Worm (Caenorhabditis elegans) whole organism, L2 larva: ENCODE data around the gene endu-2.

Source experiments
- ceh-16 ChIP-seq: fragments of 150-350 bp; optimal IDR thresholded peaks from 2 replicates; lab custom pipeline; 2014; ENCODE audit warnings: missing biosample characterization, missing genetic modification characterization
- egl-27 ChIP-seq: sonication (generic microtip); optimal IDR thresholded peaks from 3 replicates; lab custom pipeline; 2017; ENCODE audit warnings: missing biosample characterization, missing genetic modification reagents, missing genetic modification characterization
- lsy-2 ChIP-seq, 2 experiments: fragments of 150-350 bp in 1 of 2; sonication (generic microtip) in 1 of 2; optimal IDR thresholded peaks; 2 replicates each; lab custom pipeline; 2014 to 2017; ENCODE audit warnings: missing biosample characterization in 2 of 2, missing genetic modification characterization in 2 of 2
- nhr-11 ChIP-seq: fragments of 150-350 bp; optimal IDR thresholded peaks from 2 replicates; lab custom pipeline; 2014; ENCODE audit warnings: missing biosample characterization, missing genetic modification characterization
- nhr-12 ChIP-seq: fragments of 150-350 bp; optimal IDR thresholded peaks from 2 replicates; lab custom pipeline; 2014; ENCODE audit warnings: missing biosample characterization, missing genetic modification characterization
- nhr-21 ChIP-seq: fragments of 150-350 bp; optimal IDR thresholded peaks from 2 replicates; lab custom pipeline; 2014; ENCODE audit warnings: missing biosample characterization, missing genetic modification characterization
- snpc-4 ChIP-seq: fragments of 150-350 bp; optimal IDR thresholded peaks from 2 replicates; lab custom pipeline; 2014; ENCODE audit warnings: missing biosample characterization, missing genetic modification characterization
- unc-62 ChIP-seq: fragments of 150-350 bp; optimal IDR thresholded peaks from 2 replicates; lab custom pipeline; 2014; ENCODE audit warnings: missing biosample characterization, missing genetic modification reagents, missing genetic modification characterization
- zag-1 ChIP-seq: fragments of 150-350 bp; optimal IDR thresholded peaks from 2 replicates; lab custom pipeline; 2014; ENCODE audit warnings: missing biosample characterization, missing genetic modification characterization

ce11 chrX:8284003-8284402 is 41.9 kb downstream of the endu-2 start:
- no peak for TF ChIP-seq nhr-12 (tag; lab: Kevin White, UChicago)
- no peak for TF ChIP-seq nhr-11 (tag; lab: Kevin White, UChicago)
- no peak for TF ChIP-seq snpc-4 (tag; lab: Kevin White, UChicago)
- TF ChIP-seq zag-1 (tag; lab: Kevin White, UChicago): no peak
- no peak for TF ChIP-seq lsy-2 (tag; optimal IDR thresholded peaks at IDR 0.05; lab: Kevin White, UChicago)
- no peak for TF ChIP-seq egl-27
- TF ChIP-seq unc-62 (GFP tag; lab: Kevin White, UChicago): no peak
- TF ChIP-seq ceh-16 (tag; lab: Kevin White, UChicago): no peak
- TF ChIP-seq nhr-21 (tag; lab: Kevin White, UChicago): no peak
